Worm (Caenorhabditis elegans) whole organism, young adult: ENCODE results near the gene lelo-3.

Source experiments
- B0261.1 ChIP-seq: sonication (generic microtip); optimal IDR thresholded peaks from 2 replicates; lab custom pipeline; 2016; ENCODE audit warnings: mild to moderate bottlenecking, missing genetic modification characterization, moderate library complexity, missing compliant biosample characterization
- C17E4.6 ChIP-seq: fragments of 200-800 bp; sonication (Bioruptor generic); IDR thresholded peaks from 2 replicates; pipeline ENCODE4 v1.3.6; 2022; ENCODE audit warnings: missing genetic modification reagents, missing genetic modification characterization, missing compliant biosample characterization
- F23B12.7 ChIP-seq: sonication (generic microtip); optimal IDR thresholded peaks from 2 replicates; lab custom pipeline; 2017; ENCODE audit warnings: missing genetic modification characterization, mild to moderate bottlenecking, missing compliant biosample characterization, antibody characterized with exemption, moderate library complexity; ENCODE audit not compliant: insufficient read depth
- F37B4.10 ChIP-seq: fragments of 200-800 bp; sonication (Bioruptor generic); IDR thresholded peaks from 2 replicates; pipeline ENCODE4 v1.3.6; 2022; ENCODE audit warnings: missing genetic modification characterization, missing compliant biosample characterization
- F39B2.1 ChIP-seq: fragments of 200-800 bp; sonication (Bioruptor generic); IDR thresholded peaks from 2 replicates; pipeline ENCODE4 v1.3.6; 2022; ENCODE audit warnings: missing genetic modification reagents, missing genetic modification characterization, missing compliant biosample characterization
- F49E8.2 ChIP-seq: sonication (generic microtip); optimal IDR thresholded peaks from 3 replicates; lab custom pipeline; 2017; ENCODE audit warnings: missing genetic modification characterization, mild to moderate bottlenecking, missing compliant biosample characterization, antibody characterized with exemption, moderate library complexity; ENCODE audit not compliant: insufficient read depth
- F52B5.7 ChIP-seq: sonication (generic microtip); optimal IDR thresholded peaks from 2 replicates; lab custom pipeline; 2016; ENCODE audit warnings: mild to moderate bottlenecking, missing genetic modification characterization, missing compliant biosample characterization
- F55B11.4 ChIP-seq: sonication (generic microtip); optimal IDR thresholded peaks from 2 replicates; lab custom pipeline; 2016; ENCODE audit warnings: missing compliant biosample characterization, missing genetic modification characterization, borderline replicate concordance; ENCODE audit not compliant: insufficient read depth
- K11D2.4 ChIP-seq: fragments of 200-800 bp; sonication (Bioruptor generic); IDR thresholded peaks from 2 replicates; pipeline ENCODE4 v1.3.6; 2022; ENCODE audit warnings: missing genetic modification reagents, missing genetic modification characterization, missing compliant biosample characterization
- K12H6.12 ChIP-seq: fragments of 200-800 bp; sonication (Bioruptor generic); optimal IDR thresholded peaks from 2 replicates; lab custom pipeline; 2018; ENCODE audit warnings: mild to moderate bottlenecking, missing genetic modification characterization, missing compliant biosample characterization
- Y53F4B.3 ChIP-seq: fragments of 200-800 bp; sonication (Bioruptor generic); IDR thresholded peaks from 2 replicates; pipeline ENCODE4 v1.3.6; 2022; ENCODE audit warnings: missing genetic modification reagents, missing genetic modification characterization, missing compliant biosample characterization
- Y79H2A.3 ChIP-seq: fragments of 200-800 bp; sonication (Bioruptor generic); conservative IDR thresholded peaks from 2 replicates; pipeline ENCODE4 v1.3.6; 2022; ENCODE audit warnings: missing genetic modification reagents, missing genetic modification characterization, missing compliant biosample characterization
- ZK185.1 ChIP-seq: sonication (generic microtip); optimal IDR thresholded peaks from 2 replicates; lab custom pipeline; 2016; ENCODE audit warnings: mild to moderate bottlenecking, missing genetic modification characterization, missing compliant biosample characterization; ENCODE audit not compliant: poor library complexity, severe bottlenecking
- akir-1 ChIP-seq: fragments of 200-800 bp; sonication (Bioruptor generic); optimal IDR thresholded peaks from 2 replicates; lab custom pipeline; 2018; ENCODE audit warnings: mild to moderate bottlenecking, missing genetic modification characterization, moderate library complexity, missing compliant biosample characterization
- ama-1 ChIP-seq, 3 experiments: fragments of 150-350 bp in 1 of 3; sonication (generic microtip) in 2 of 3; optimal IDR thresholded peaks; 2 replicates each; lab custom pipeline; 2014 to 2018; ENCODE audit warnings: missing biosample characterization in 2 of 3, missing genetic modification characterization in 2 of 3, missing genetic modification reagents in 2 of 3
- cebp-1 ChIP-seq, 2 experiments: fragments of 200-800 bp in 1 of 2; sonication (Bioruptor generic) in 1 of 2; sonication (generic microtip) in 1 of 2; IDR thresholded peaks in 1 of 2; optimal IDR thresholded peaks in 1 of 2; 2 replicates each; pipeline versions ENCODE4 v1.3.6 to Lab custom; 2017 to 2022; ENCODE audit warnings: missing compliant biosample characterization in 2 of 2, missing genetic modification characterization in 2 of 2, mild to moderate bottlenecking in 1 of 2, missing genetic modification reagents in 1 of 2, moderate library complexity in 1 of 2
- ceh-27 ChIP-seq: fragments of 200-800 bp; sonication (Bioruptor generic); optimal IDR thresholded peaks from 2 replicates; lab custom pipeline; 2018; ENCODE audit warnings: mild to moderate bottlenecking, missing genetic modification characterization, moderate library complexity, missing compliant biosample characterization
- ceh-40 ChIP-seq: fragments of 200-800 bp; sonication (Bioruptor generic); IDR thresholded peaks from 2 replicates; pipeline ENCODE4 v1.3.6; 2022; ENCODE audit warnings: missing genetic modification characterization, missing compliant biosample characterization
- ceh-91 ChIP-seq: fragments of 200-800 bp; sonication (Bioruptor generic); IDR thresholded peaks from 2 replicates; pipeline ENCODE4 v1.3.6; 2022; ENCODE audit warnings: missing genetic modification reagents, missing genetic modification characterization, missing compliant biosample characterization
- die-1 ChIP-seq: sonication (generic microtip); optimal IDR thresholded peaks from 2 replicates; lab custom pipeline; 2016; ENCODE audit warnings: missing genotype, mild to moderate bottlenecking, missing genetic modification characterization, missing compliant biosample characterization
- dox-1 ChIP-seq: fragments of 200-800 bp; sonication (Bioruptor generic); IDR thresholded peaks from 2 replicates; pipeline ENCODE4 v1.3.6; 2022; ENCODE audit warnings: missing genetic modification reagents, missing genetic modification characterization, missing compliant biosample characterization
- egrh-3 ChIP-seq: fragments of 200-800 bp; sonication (Bioruptor generic); IDR thresholded peaks from 2 replicates; pipeline ENCODE4 v1.3.6; 2022; ENCODE audit warnings: missing genetic modification reagents, missing genetic modification characterization, missing compliant biosample characterization
- ekl-4 ChIP-seq: fragments of 200-800 bp; sonication (Bioruptor generic); IDR thresholded peaks from 2 replicates; pipeline ENCODE4 v1.3.6; 2022; ENCODE audit warnings: missing genetic modification reagents, missing genetic modification characterization, missing compliant biosample characterization
- fkh-3 ChIP-seq: sonication (generic microtip); optimal IDR thresholded peaks from 2 replicates; lab custom pipeline; 2016; ENCODE audit warnings: mild to moderate bottlenecking, missing genetic modification characterization, missing compliant biosample characterization
- hmg-1.2 ChIP-seq: fragments of 200-800 bp; sonication (Bioruptor generic); IDR thresholded peaks from 2 replicates; pipeline ENCODE4 v1.3.6; 2022; ENCODE audit warnings: missing genetic modification reagents, missing genetic modification characterization, missing compliant biosample characterization
- hrde-1 ChIP-seq: sonication (generic microtip); optimal IDR thresholded peaks from 2 replicates; lab custom pipeline; 2016; ENCODE audit warnings: missing genetic modification characterization, mild to moderate bottlenecking, missing compliant biosample characterization, moderate library complexity, missing genotype, missing genetic modification reagents, borderline replicate concordance
- lag-1 ChIP-seq: fragments of 200-800 bp; sonication (Bioruptor generic); IDR thresholded peaks from 2 replicates; pipeline ENCODE4 v1.3.6; 2022; ENCODE audit warnings: missing genetic modification reagents, missing genetic modification characterization, missing compliant biosample characterization
- lin-26 ChIP-seq: fragments of 200-800 bp; sonication (Bioruptor generic); IDR thresholded peaks from 2 replicates; pipeline ENCODE4 v1.3.6; 2022; ENCODE audit warnings: missing genetic modification reagents, missing genetic modification characterization, missing compliant biosample characterization
- lin-35 ChIP-seq, 3 experiments: fragments of 150-350 bp in 2 of 3; sonication (generic microtip) in 1 of 3; optimal IDR thresholded peaks; 2 replicates each; lab custom pipeline; 2014 to 2018; ENCODE audit warnings: missing biosample characterization in 3 of 3, missing genetic modification characterization in 3 of 3, missing genetic modification reagents in 3 of 3
- mcd-1 ChIP-seq: fragments of 200-800 bp; sonication (Bioruptor generic); IDR thresholded peaks from 2 replicates; pipeline ENCODE4 v1.3.6; 2022; ENCODE audit warnings: missing genetic modification reagents, missing genetic modification characterization, missing compliant biosample characterization
- nfya-1 ChIP-seq: sonication (generic microtip); optimal IDR thresholded peaks from 2 replicates; lab custom pipeline; 2017; ENCODE audit warnings: antibody characterized with exemption, missing compliant biosample characterization, missing genetic modification characterization, borderline replicate concordance; ENCODE audit not compliant: insufficient read depth
- nfyb-1 ChIP-seq: fragments of 200-800 bp; sonication (Bioruptor generic); IDR thresholded peaks from 2 replicates; pipeline ENCODE4 v1.3.6; 2022; ENCODE audit warnings: missing genetic modification reagents, missing genetic modification characterization, missing compliant biosample characterization
- nhr-179 ChIP-seq: sonication (generic microtip); optimal IDR thresholded peaks from 2 replicates; lab custom pipeline; 2016; ENCODE audit warnings: mild to moderate bottlenecking, missing genetic modification characterization, missing compliant biosample characterization
- pha-4 ChIP-seq: fragments of 150-350 bp; sonication (generic microtip); optimal IDR thresholded peaks from 2 replicates; lab custom pipeline; 2014; ENCODE audit warnings: missing biosample characterization, missing genetic modification reagents, missing genetic modification characterization
- rcor-1 ChIP-seq: fragments of 200-800 bp; sonication (Bioruptor generic); IDR thresholded peaks from 2 replicates; pipeline ENCODE4 v1.3.6; 2022; ENCODE audit warnings: missing genetic modification reagents, missing genetic modification characterization, missing compliant biosample characterization
- sea-2 ChIP-seq: fragments of 200-800 bp; sonication (Bioruptor generic); IDR thresholded peaks from 2 replicates; pipeline ENCODE4 v1.3.6; 2022; ENCODE audit warnings: missing genetic modification characterization, missing compliant biosample characterization
- snpc-4 ChIP-seq, 5 experiments: fragments of 150-350 bp in 1 of 5; sonication (generic microtip) in 4 of 5; optimal IDR thresholded peaks; 2 replicates each; lab custom pipeline; 2014 to 2018; ENCODE audit warnings: missing genetic modification characterization in 5 of 5, missing biosample characterization in 3 of 5, antibody characterized with exemption in 2 of 5, mild to moderate bottlenecking in 2 of 5, missing compliant biosample characterization in 2 of 5, missing genotype in 2 of 5, moderate library complexity in 2 of 5, missing genetic modification reagents in 1 of 5
- somi-1 ChIP-seq: fragments of 200-800 bp; sonication (Bioruptor generic); optimal IDR thresholded peaks from 2 replicates; lab custom pipeline; 2018; ENCODE audit warnings: mild to moderate bottlenecking, missing genetic modification characterization, missing compliant biosample characterization
- unc-62 ChIP-seq: fragments of 150-350 bp; optimal IDR thresholded peaks from 2 replicates; lab custom pipeline; 2014; ENCODE audit warnings: missing biosample characterization, missing genetic modification reagents, missing genetic modification characterization
- zfh-2 ChIP-seq: fragments of 200-800 bp; sonication (Bioruptor generic); conservative IDR thresholded peaks from 2 replicates; pipeline ENCODE4 v1.3.6; 2022; ENCODE audit warnings: missing genetic modification reagents, missing genetic modification characterization, missing compliant biosample characterization
- ztf-18 ChIP-seq: sonication (generic microtip); optimal IDR thresholded peaks from 2 replicates; lab custom pipeline; 2016; ENCODE audit warnings: missing genotype, mild to moderate bottlenecking, missing genetic modification characterization, missing compliant biosample characterization
- ztf-3 ChIP-seq: fragments of 200-800 bp; sonication (Bioruptor generic); optimal IDR thresholded peaks from 2 replicates; lab custom pipeline; 2018; ENCODE audit warnings: mild to moderate bottlenecking, missing genetic modification characterization, missing compliant biosample characterization
- ztf-6 ChIP-seq: fragments of 200-800 bp; sonication (Bioruptor generic); IDR thresholded peaks from 2 replicates; pipeline ENCODE4 v1.3.6; 2022; ENCODE audit warnings: missing genetic modification reagents, missing genetic modification characterization, missing compliant biosample characterization

The lelo-3 gene

ce11 chrX:5976206-5976960, 46.0 kb downstream of the lelo-3 start:
- peak in 1 of 3 experiments; percentile 69 for TF ChIP-seq lin-35 (GFP tag; optimal IDR thresholded peaks at IDR 0.05; lab: Kevin White, UChicago)
- peak; percentile 7 for TF ChIP-seq somi-1 (GFP tag; lab: Kevin White, UChicago)
- TF ChIP-seq fkh-3 (tag; lab: Kevin White, UChicago): no peak
- no peak for TF ChIP-seq cebp-1 (GFP tag; IDR thresholded peaks at IDR 0.05; lab: Robert Waterston, UW)
- peak; percentile 26 for TF ChIP-seq cebp-1 (tag; optimal IDR thresholded peaks at IDR 0.05; lab: Kevin White, UChicago)
- TF ChIP-seq B0261.1 (tag; lab: Kevin White, UChicago): no peak
- peak; percentile 92 for TF ChIP-seq zfh-2 (GFP tag; lab: Robert Waterston, UW)
- peak; percentile 42; the same call in 1 of the 2 replicates for TF ChIP-seq mcd-1
- TF ChIP-seq dox-1 (GFP tag; lab: Robert Waterston, UW): peak; percentile 27; the same call in 1 of the 2 replicates
- 0 out of 2 replicates have a peak, but pooled peaks have one; percentile 13 for TF ChIP-seq rcor-1 (GFP tag; lab: Robert Waterston, UW)
- no peak for TF ChIP-seq ceh-27 (GFP tag; lab: Kevin White, UChicago)
- no peak for TF ChIP-seq nfya-1 (tag; lab: Kevin White, UChicago)
- no peak for TF ChIP-seq F39B2.1 (GFP tag; lab: Robert Waterston, UW)
- peak; percentile 50 for TF ChIP-seq K12H6.12 (tag; lab: Kevin White, UChicago)
- TF ChIP-seq Y79H2A.3 (GFP tag; lab: Robert Waterston, UW): no peak
- peak; percentile 62; the same call in 1 of the 2 replicates for TF ChIP-seq egrh-3 (GFP tag; lab: Robert Waterston, UW)
- no peak for TF ChIP-seq F37B4.10
- no peak for TF ChIP-seq ekl-4 (GFP tag; lab: Robert Waterston, UW)
- TF ChIP-seq F23B12.7 (tag; lab: Kevin White, UChicago): no peak
- no peak for TF ChIP-seq ztf-6
- TF ChIP-seq K11D2.4: 0 out of 2 replicates have a peak, but pooled peaks have one; percentile 8
- TF ChIP-seq akir-1 (GFP tag; lab: Kevin White, UChicago): no peak
- no peak for TF ChIP-seq snpc-4 (GFP tag; optimal IDR thresholded peaks at IDR 0.05; lab: Kevin White, UChicago)
- TF ChIP-seq snpc-4 (tag; optimal IDR thresholded peaks at IDR 0.05; lab: Kevin White, UChicago): no peak
- TF ChIP-seq Y53F4B.3: no peak
- TF ChIP-seq lin-26 (GFP tag; lab: Robert Waterston, UW): no peak
- 0 out of 2 replicates have a peak, but pooled peaks have one; percentile 37 for TF ChIP-seq nfyb-1
- no peak for TF ChIP-seq pha-4 (tag; lab: Kevin White, UChicago)
- TF ChIP-seq C17E4.6 (GFP tag; lab: Robert Waterston, UW): no peak
- TF ChIP-seq sea-2 (GFP tag; lab: Robert Waterston, UW): no peak
- TF ChIP-seq F52B5.7 (tag; lab: Kevin White, UChicago): no peak

- no peak for TF ChIP-seq hmg-1.2 (GFP tag; lab: Robert Waterston, UW)
- no peak for TF ChIP-seq die-1 (tag; lab: Kevin White, UChicago)
- TF ChIP-seq rcor-1 (GFP tag; lab: Robert Waterston, UW): no peak
- TF ChIP-seq ztf-18: no peak
- no peak for TF ChIP-seq ztf-3 (GFP tag; lab: Kevin White, UChicago)
- no peak for TF ChIP-seq ceh-91
- no peak for TF ChIP-seq lag-1
- no peak for TF ChIP-seq ceh-40 (GFP tag; lab: Robert Waterston, UW)
- TF ChIP-seq ama-1 (optimal IDR thresholded peaks at IDR 0.05; lab: Kevin White, UChicago): no peak
- no peak for TF ChIP-seq ama-1 (GFP tag; optimal IDR thresholded peaks at IDR 0.05; lab: Kevin White, UChicago)
- TF ChIP-seq hrde-1 (tag; lab: Kevin White, UChicago): no peak
- no peak for TF ChIP-seq ceh-27 (GFP tag; lab: Kevin White, UChicago)
- no peak for TF ChIP-seq ZK185.1
- no peak for TF ChIP-seq nhr-179 (tag; lab: Kevin White, UChicago)
- TF ChIP-seq unc-62: no peak
- TF ChIP-seq F55B11.4: no peak
- TF ChIP-seq F49E8.2: no peak
- no peak for TF ChIP-seq nfyb-1
Observed at ce11 chrX:5975726-5976125, 46.6 kb downstream of the lelo-3 start.
